Worm (Caenorhabditis elegans) whole organism, mixed stage, embryonic: ENCODE results near the gene srx-9.

Experiments
- elt-3 ChIP-seq: fragments of 150-350 bp; optimal IDR thresholded peaks from 2 replicates; lab custom pipeline; 2014; ENCODE audit warnings: missing biosample characterization, missing genetic modification characterization
- lin-13 ChIP-seq: fragments of 150-350 bp; optimal IDR thresholded peaks from 2 replicates; lab custom pipeline; 2014; ENCODE audit warnings: missing biosample characterization, missing genetic modification characterization
- lin-32 ChIP-seq: fragments of 200-800 bp; sonication (Bioruptor generic); optimal IDR thresholded peaks from 2 replicates; lab custom pipeline; 2018; ENCODE audit warnings: mild to moderate bottlenecking, missing genetic modification characterization, missing compliant biosample characterization
- nhr-76 ChIP-seq: sonication (generic microtip); optimal IDR thresholded peaks from 2 replicates; lab custom pipeline; 2017; ENCODE audit warnings: missing biosample characterization, missing genetic modification characterization

DNA sequence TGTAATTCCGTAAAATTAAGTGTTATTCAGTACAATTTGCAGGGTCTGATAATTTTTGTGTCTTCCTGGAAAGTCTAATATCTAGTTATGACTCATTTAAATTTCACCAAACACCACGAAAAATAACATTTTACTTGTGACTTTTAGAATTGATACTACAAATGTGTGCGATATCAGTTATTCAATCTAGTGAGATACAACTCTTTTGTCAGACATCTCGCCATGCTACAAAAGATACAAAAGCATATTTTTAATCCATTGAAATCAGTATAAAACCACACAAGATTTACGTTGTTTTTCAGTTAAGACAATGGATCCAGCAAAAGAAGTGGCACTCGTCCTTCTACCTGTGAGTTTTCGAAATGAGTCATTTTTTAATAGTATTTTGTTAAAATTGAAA, 21.2 kb downstream of the srx-9 start, which contains the start of gene srx-56:
- TF ChIP-seq lin-13 (tag; lab: Kevin White, UChicago) (no peak), elt-3 (no peak), lin-32 (no peak), nhr-76 (tag; lab: Kevin White, UChicago) (no peak)
